Fruit fly (Drosophila melanogaster) whole organism, prepupa: ENCODE measurements around the gene MRP.

Experiments
- CG34406 ChIP-seq: fragments of 200-800 bp; sonication (Bioruptor generic); optimal IDR thresholded peaks from 3 replicates; lab custom pipeline; 2016; ENCODE audit warnings: missing biosample characterization, missing genetic modification characterization
- Smox ChIP-seq: fragments of 200-800 bp; sonication (Bioruptor generic); optimal IDR thresholded peaks from 3 replicates; lab custom pipeline; 2016; ENCODE audit warnings: missing biosample characterization, missing genetic modification characterization
- esn ChIP-seq: fragments of 200-800 bp; sonication (Bioruptor generic); optimal IDR thresholded peaks from 2 replicates; lab custom pipeline; 2016; ENCODE audit warnings: missing biosample characterization, mild to moderate bottlenecking, missing genetic modification characterization, moderate library complexity
- pdm3 ChIP-seq: fragments of 200-800 bp; sonication (Bioruptor generic); optimal IDR thresholded peaks from 3 replicates; lab custom pipeline; 2016; ENCODE audit warnings: missing biosample characterization, missing genetic modification characterization

- no peak for TF ChIP-seq pdm3
- no peak for TF ChIP-seq Smox (GFP tag; lab: Kevin White, UChicago)
- TF ChIP-seq CG34406 (GFP tag; lab: Kevin White, UChicago), result no peak
- no peak for TF ChIP-seq esn (GFP tag; lab: Kevin White, UChicago)
Observed at dm6 chr2L:12692343-12693079, 26.3 kb upstream of the MRP start, which contains the start of the genes CCT4 and CG6153.
